Fruit fly (Drosophila melanogaster) whole organism, embryonic: ENCODE data around the gene CG34136.

Source experiments
- Bgb ChIP-seq: fragments of 200-800 bp; sonication (Bioruptor generic); IDR thresholded peaks from 2 replicates; pipeline ENCODE4 v1.3.6; 2022; ENCODE audit warnings: missing biosample characterization, missing genetic modification characterization; ENCODE audit not compliant: partially characterized antibody
- CG10321 ChIP-seq: fragments of 200-800 bp; sonication (Bioruptor generic); IDR thresholded peaks from 2 replicates; pipeline ENCODE4 v1.3.6; 2022; ENCODE audit warnings: missing biosample characterization, missing genetic modification characterization
- CG12155 ChIP-seq: fragments of 200-800 bp; sonication (Bioruptor generic); optimal IDR thresholded peaks from 3 replicates; lab custom pipeline; 2016; ENCODE audit warnings: missing biosample characterization, missing genetic modification characterization
- CG12769 ChIP-seq: fragments of 200-800 bp; sonication (Bioruptor generic); optimal IDR thresholded peaks from 2 replicates; lab custom pipeline; 2019; ENCODE audit warnings: missing biosample characterization, mild to moderate bottlenecking, missing genetic modification characterization, moderate library complexity
- CG15479 ChIP-seq: fragments of 200-800 bp; sonication (Bioruptor generic); optimal IDR thresholded peaks from 3 replicates; lab custom pipeline; 2019; ENCODE audit warnings: missing biosample characterization, mild to moderate bottlenecking, missing genetic modification characterization, moderate library complexity
- CG17186 ChIP-seq: fragments of 200-800 bp; sonication (Bioruptor generic); optimal IDR thresholded peaks from 3 replicates; lab custom pipeline; 2017; ENCODE audit warnings: missing biosample characterization, missing genetic modification reagents, missing genetic modification characterization
- CG17359 ChIP-seq: fragments of 200-800 bp; sonication (Bioruptor generic); optimal IDR thresholded peaks from 3 replicates; lab custom pipeline; 2018; ENCODE audit warnings: missing biosample characterization, mild to moderate bottlenecking, missing genetic modification characterization, moderate library complexity
- CG1832 ChIP-seq: fragments of 200-800 bp; sonication (Bioruptor generic); optimal IDR thresholded peaks from 2 replicates; lab custom pipeline; 2017; ENCODE audit warnings: missing biosample characterization, mild to moderate bottlenecking, missing genetic modification characterization, inconsistent platforms
- CG2199 ChIP-seq: fragments of 200-800 bp; sonication (Bioruptor generic); IDR thresholded peaks from 3 replicates; pipeline ENCODE4 v1.3.6; 2022; ENCODE audit warnings: missing biosample characterization, missing genetic modification characterization
- CG30020 ChIP-seq: fragments of 200-800 bp; optimal IDR thresholded peaks from 2 replicates; lab custom pipeline; 2019; ENCODE audit warnings: missing biosample characterization, mild to moderate bottlenecking, missing genetic modification characterization, moderate library complexity
- CG32532 ChIP-seq: fragments of 200-800 bp; sonication (Bioruptor generic); IDR thresholded peaks from 2 replicates; pipeline ENCODE4 v1.3.6; 2022; ENCODE audit warnings: missing biosample characterization, missing genetic modification characterization
- CG3838 ChIP-seq: fragments of 200-800 bp; sonication (Bioruptor generic); optimal IDR thresholded peaks from 3 replicates; lab custom pipeline; 2016; ENCODE audit warnings: missing biosample characterization, missing genetic modification characterization
- CG5953 ChIP-seq: fragments of 200-800 bp; sonication (Bioruptor generic); IDR thresholded peaks from 2 replicates; pipeline ENCODE4 v1.3.6; 2022; ENCODE audit warnings: missing biosample characterization, missing genetic modification characterization
- CG7839 ChIP-seq: fragments of 200-800 bp; sonication (Bioruptor generic); optimal IDR thresholded peaks from 3 replicates; lab custom pipeline; 2018; ENCODE audit warnings: missing biosample characterization, mild to moderate bottlenecking, missing genetic modification characterization, moderate library complexity
- CG8089 ChIP-seq: fragments of 200-800 bp; sonication (Bioruptor generic); optimal IDR thresholded peaks from 3 replicates; lab custom pipeline; 2016; ENCODE audit warnings: missing biosample characterization, missing genetic modification characterization
- Dbx ChIP-seq: fragments of 200-800 bp; sonication (Bioruptor generic); IDR thresholded peaks from 3 replicates; pipeline ENCODE4 v1.3.6; 2022; ENCODE audit warnings: missing biosample characterization, missing genetic modification characterization
- Dfd ChIP-seq, 2 experiments: fragments of >200 bp; optimal IDR thresholded peaks; 2 replicates each; lab custom pipeline; 2017; ENCODE audit warnings: missing biosample characterization in 2 of 2, missing genetic modification characterization in 2 of 2
- Dp ChIP-seq: fragments of 200-800 bp; sonication (Bioruptor generic); optimal IDR thresholded peaks from 2 replicates; lab custom pipeline; 2018; ENCODE audit warnings: missing biosample characterization, mild to moderate bottlenecking, missing genetic modification characterization, moderate library complexity
- ERR ChIP-seq: fragments of 200-800 bp; sonication (Bioruptor generic); optimal IDR thresholded peaks from 2 replicates; lab custom pipeline; 2016; ENCODE audit warnings: missing biosample characterization, missing genetic modification characterization
- GATAe ChIP-seq: fragments of 200-800 bp; sonication (Bioruptor generic); conservative IDR thresholded peaks from 2 replicates; pipeline ENCODE4 v1.3.6; 2022; ENCODE audit warnings: missing biosample characterization, missing genetic modification characterization
- MBD-R2 ChIP-seq: fragments of 200-800 bp; sonication (Bioruptor generic); IDR thresholded peaks from 2 replicates; pipeline ENCODE4 v1.3.6; 2022; ENCODE audit warnings: missing biosample characterization, missing genetic modification characterization
- Mad ChIP-seq: fragments of 200-800 bp; sonication (Bioruptor generic); optimal IDR thresholded peaks from 2 replicates; lab custom pipeline; 2016; ENCODE audit warnings: missing biosample characterization, missing genetic modification characterization
- Med ChIP-seq: fragments of 200-800 bp; sonication (Bioruptor generic); peaks from one replicate; lab custom pipeline; 2016; ENCODE audit warnings: missing biosample characterization, missing genetic modification characterization, mild to moderate bottlenecking, inconsistent platforms, moderate library complexity
- Meics ChIP-seq: fragments of 200-800 bp; sonication (Bioruptor generic); optimal IDR thresholded peaks from 2 replicates; lab custom pipeline; 2017; ENCODE audit warnings: missing biosample characterization, mild to moderate bottlenecking, missing genetic modification characterization
- NfI ChIP-seq: fragments of 200-800 bp; sonication (Bioruptor generic); optimal IDR thresholded peaks from 3 replicates; lab custom pipeline; 2018; ENCODE audit warnings: missing biosample characterization, mild to moderate bottlenecking, missing genetic modification characterization, moderate library complexity
- Pdp1 ChIP-seq, 2 experiments: fragments of 200-800 bp; sonication (Bioruptor generic); optimal IDR thresholded peaks; 3 replicates each; lab custom pipeline; 2016; ENCODE audit warnings: missing biosample characterization in 2 of 2, missing genetic modification characterization in 2 of 2, mild to moderate bottlenecking in 1 of 2, moderate library complexity in 1 of 2
- ac ChIP-seq: fragments of 200-800 bp; sonication (Bioruptor generic); optimal IDR thresholded peaks from 3 replicates; lab custom pipeline; 2017; ENCODE audit warnings: missing biosample characterization, mild to moderate bottlenecking, missing genetic modification characterization
- amos ChIP-seq: fragments of 200-800 bp; sonication (Bioruptor generic); IDR thresholded peaks from 2 replicates; pipeline ENCODE4 v1.3.6; 2022; ENCODE audit warnings: missing biosample characterization, missing genetic modification characterization; ENCODE audit not compliant: partially characterized antibody
- ato ChIP-seq: fragments of 200-800 bp; sonication (Bioruptor generic); IDR thresholded peaks from 2 replicates; pipeline ENCODE4 v1.3.6; 2022; ENCODE audit warnings: missing biosample characterization, missing genetic modification characterization; ENCODE audit not compliant: partially characterized antibody
- cad ChIP-seq: fragments of >200 bp; optimal IDR thresholded peaks from 2 replicates; lab custom pipeline; 2017; ENCODE audit warnings: missing biosample characterization, missing genetic modification characterization
- ci ChIP-seq: fragments of 200-800 bp; sonication (Bioruptor generic); IDR thresholded peaks from 3 replicates; pipeline ENCODE4 v1.3.6; 2022; ENCODE audit warnings: missing biosample characterization, missing genetic modification characterization
- cwo ChIP-seq: fragments of 200-800 bp; sonication (Bioruptor generic); optimal IDR thresholded peaks from 3 replicates; lab custom pipeline; 2017; ENCODE audit warnings: missing biosample characterization, missing genetic modification characterization, mild to moderate bottlenecking, moderate library complexity, missing genetic modification reagents
- dimm ChIP-seq: fragments of 200-800 bp; sonication (Bioruptor generic); IDR thresholded peaks from 2 replicates; pipeline ENCODE4 v1.3.6; 2022; ENCODE audit warnings: missing biosample characterization, missing genetic modification characterization
- fru ChIP-seq: fragments of >200 bp; optimal IDR thresholded peaks from 2 replicates; lab custom pipeline; 2017
- ftz-f1 ChIP-seq: fragments of 200-800 bp; sonication (Bioruptor generic); optimal IDR thresholded peaks from 2 replicates; lab custom pipeline; 2016; ENCODE audit warnings: missing biosample characterization, missing genetic modification characterization
- ind ChIP-seq: fragments of 200-800 bp; sonication (Bioruptor generic); optimal IDR thresholded peaks from 3 replicates; lab custom pipeline; 2016; ENCODE audit warnings: missing biosample characterization, missing genetic modification characterization
- lov ChIP-seq, 2 experiments: fragments of 200-800 bp in 1 of 2; fragments of >200 bp in 1 of 2; sonication (Bioruptor generic) in 1 of 2; IDR thresholded peaks in 1 of 2; optimal IDR thresholded peaks in 1 of 2; 2 replicates in 1 of 2; 3 replicates in 1 of 2; pipeline versions ENCODE4 v1.3.6 to Lab custom; 2017 to 2022; ENCODE audit warnings: missing biosample characterization in 1 of 2, missing genetic modification characterization in 1 of 2
- mld ChIP-seq: fragments of 200-800 bp; sonication (Bioruptor generic); IDR thresholded peaks from 3 replicates; pipeline ENCODE4 v1.3.6; 2022; ENCODE audit warnings: missing biosample characterization, missing genetic modification characterization; ENCODE audit not compliant: partially characterized antibody
- pho ChIP-seq: fragments of 200-800 bp; sonication (Bioruptor generic); optimal IDR thresholded peaks from 2 replicates; lab custom pipeline; 2016; ENCODE audit warnings: missing biosample characterization, missing genetic modification characterization
- sd ChIP-seq: fragments of 200-800 bp; sonication (Bioruptor generic); optimal IDR thresholded peaks from 3 replicates; lab custom pipeline; 2018; ENCODE audit warnings: missing biosample characterization, mild to moderate bottlenecking, missing genetic modification characterization, moderate library complexity
- sna ChIP-seq: fragments of 200-800 bp; sonication (Bioruptor generic); IDR thresholded peaks from 2 replicates; pipeline ENCODE4 v1.3.6; 2022; ENCODE audit warnings: missing biosample characterization, missing genetic modification characterization; ENCODE audit not compliant: partially characterized antibody
- stwl ChIP-seq: fragments of 200-800 bp; sonication (Bioruptor generic); optimal IDR thresholded peaks from 3 replicates; lab custom pipeline; 2018; ENCODE audit warnings: missing biosample characterization, mild to moderate bottlenecking, missing genetic modification characterization, moderate library complexity
- tio ChIP-seq: fragments of 200-800 bp; sonication (Bioruptor generic); optimal IDR thresholded peaks from 2 replicates; lab custom pipeline; 2017; ENCODE audit warnings: missing biosample characterization, missing genetic modification characterization, inconsistent platforms
- tll ChIP-seq, 2 experiments: fragments of 200-800 bp in 1 of 2; fragments of >200 bp in 1 of 2; sonication (Bioruptor generic) in 1 of 2; optimal IDR thresholded peaks; 2 replicates each; lab custom pipeline; 2017 to 2019; ENCODE audit warnings: missing biosample characterization in 2 of 2, missing genetic modification characterization in 2 of 2, mild to moderate bottlenecking in 1 of 2, moderate library complexity in 1 of 2
- zen ChIP-seq: fragments of 200-800 bp; sonication (Bioruptor generic); optimal IDR thresholded peaks from 3 replicates; lab custom pipeline; 2018; ENCODE audit warnings: missing biosample characterization, mild to moderate bottlenecking, missing genetic modification characterization, moderate library complexity

The CG34136 gene

dm6 chr2L:21051873-21052736 is 44.6 kb upstream of the CG34136 start, which contains the start of gene CG42238 (continued):
- peak; percentile 66 for TF ChIP-seq Dp (GFP tag; lab: Kevin White, UChicago)
- TF ChIP-seq CG32532: peak; percentile 40; the same call in 1 of the 2 replicates
- no peak for TF ChIP-seq CG12155 (GFP tag; lab: Kevin White, UChicago)
- 0 out of 3 replicates have a peak, but pooled peaks have one; percentile 26 for TF ChIP-seq Dbx (GFP tag; lab: Robert Waterston, UW)
- TF ChIP-seq CG5953 (GFP tag; lab: Robert Waterston, UW): peak; percentile 31; the same call in 1 of the 2 replicates
- TF ChIP-seq ci (GFP tag; lab: Robert Waterston, UW): peak; percentile 62; the same call in 2 of the 3 replicates
- TF ChIP-seq NfI (GFP tag; lab: Kevin White, UChicago): no peak
- TF ChIP-seq Meics: no peak
- peak; percentile 54; the same call in 1 of the 2 replicates for TF ChIP-seq Bgb
- TF ChIP-seq CG3838: no peak
- no peak for TF ChIP-seq lov (optimal IDR thresholded peaks at IDR 0.05; lab: Kevin White, UChicago)
- TF ChIP-seq lov (GFP tag; IDR thresholded peaks at IDR 0.05; lab: Robert Waterston, UW): 0 out of 3 replicates have a peak, but pooled peaks have one; percentile 50
- TF ChIP-seq dimm: no peak
- 0 out of 2 replicates have a peak, but pooled peaks have one; percentile 15 for TF ChIP-seq MBD-R2 (GFP tag; lab: Robert Waterston, UW)
- TF ChIP-seq stwl (tag; lab: Kevin White, UChicago): peak; percentile 80
- peak; percentile 23 for TF ChIP-seq ERR (GFP tag; lab: Kevin White, UChicago)
- no peak for TF ChIP-seq Dfd (GFP tag; optimal IDR thresholded peaks at IDR 0.05; lab: Kevin White, UChicago)
- TF ChIP-seq cad (GFP tag; lab: Kevin White, UChicago): peak; percentile 9
- peak; percentile 26 for TF ChIP-seq CG8089 (GFP tag; lab: Kevin White, UChicago)
- TF ChIP-seq pho (GFP tag; lab: Kevin White, UChicago): no peak
- TF ChIP-seq CG12769 (tag; lab: Kevin White, UChicago): peak; percentile 40
- peak; percentile 21 for TF ChIP-seq CG30020
- TF ChIP-seq ato (GFP tag; lab: Robert Waterston, UW): 0 out of 2 replicates have a peak, but pooled peaks have one; percentile 39

DNA sequence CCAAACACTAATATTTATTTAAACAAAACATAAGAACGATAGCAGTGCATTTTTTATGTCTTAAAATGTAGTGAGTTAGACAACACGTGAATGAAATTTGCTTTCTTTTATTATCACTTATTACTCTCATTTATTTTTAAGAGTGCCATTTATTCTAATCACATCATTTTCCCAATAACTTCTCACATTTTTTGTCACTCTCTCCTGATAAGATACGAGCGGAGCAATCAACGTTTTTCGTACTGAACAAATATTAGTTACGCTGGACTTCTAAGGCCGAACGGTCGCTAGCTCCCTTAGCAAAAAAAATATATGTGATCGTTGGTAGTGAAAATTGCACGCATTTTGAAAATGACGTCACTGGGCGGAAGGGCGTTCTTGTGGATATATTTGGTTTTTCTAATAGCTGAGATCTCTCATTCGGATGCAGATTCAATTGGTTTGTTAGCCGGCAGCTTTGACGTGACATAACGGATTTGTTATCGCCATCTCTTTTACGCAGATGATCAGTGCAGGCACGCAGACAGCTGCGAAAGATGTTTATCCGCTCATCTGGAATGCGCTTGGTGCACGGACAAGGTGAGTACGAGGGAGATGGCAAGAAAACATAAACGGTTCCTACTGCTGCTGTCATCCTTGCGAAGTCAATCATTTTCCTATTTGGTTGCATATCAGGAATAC is 43.8 kb upstream of the CG34136 start, which contains the start of gene Itgbn:
TSS of gene Itgbn (plus strand) at position 251 of the 681 bp plus-strand sequence.
- 0 out of 2 replicates have a peak, but pooled peaks have one; percentile 35 for TF ChIP-seq CG10321 (GFP tag; lab: Robert Waterston, UW)
- TF ChIP-seq tll (GFP tag; optimal IDR thresholded peaks at IDR 0.05; lab: Kevin White, UChicago): peak; percentile 28
- 0 out of 3 replicates have a peak, but pooled peaks have one; percentile 80 for TF ChIP-seq CG2199 (GFP tag; lab: Robert Waterston, UW)
- TF ChIP-seq ind (GFP tag; lab: Kevin White, UChicago): no peak
- peak; percentile 8 for TF ChIP-seq CG17359 (tag; lab: Kevin White, UChicago)
- peak; percentile 58 for TF ChIP-seq CG15479
- peak in 1 of 2 experiments; percentile 63 for TF ChIP-seq Pdp1 (GFP tag; optimal IDR thresholded peaks at IDR 0.05; lab: Kevin White, UChicago)
- peak; percentile 65 for TF ChIP-seq Med (GFP tag; lab: Kevin White, UChicago)
- no peak for TF ChIP-seq fru
- TF ChIP-seq CG17186: no peak
- 0 out of 3 replicates have a peak, but pooled peaks have one; percentile 10 for TF ChIP-seq mld (GFP tag; lab: Robert Waterston, UW)
- 0 out of 2 replicates have a peak, but pooled peaks have one; percentile 6 for TF ChIP-seq amos
- no peak for TF ChIP-seq ftz-f1 (GFP tag; lab: Kevin White, UChicago)
- TF ChIP-seq CG1832 (GFP tag; lab: Kevin White, UChicago): peak; percentile 44
- peak; percentile 54 for TF ChIP-seq sd (tag; lab: Kevin White, UChicago)
- peak; percentile 3 for TF ChIP-seq zen (tag; lab: Kevin White, UChicago)
- peak; percentile 45 for TF ChIP-seq cwo
- TF ChIP-seq CG7839: no peak
- no peak for TF ChIP-seq sna (GFP tag; lab: Robert Waterston, UW)
- TF ChIP-seq Mad (GFP tag; lab: Kevin White, UChicago): no peak
- TF ChIP-seq ac (GFP tag; lab: Kevin White, UChicago): peak; percentile 4
- TF ChIP-seq tio (GFP tag; lab: Kevin White, UChicago): no peak
- peak; percentile 30; the same call in 1 of the 2 replicates for TF ChIP-seq GATAe (GFP tag; lab: Robert Waterston, UW)
